Worm (Caenorhabditis elegans) whole organism, L4 larva: ENCODE measurements around the gene F40F8.3.

Experiments used
- D1046.2 ChIP-seq: fragments of 200-800 bp; sonication (Bioruptor generic); IDR thresholded peaks from 2 replicates; pipeline ENCODE4 v1.3.6; 2022; ENCODE audit warnings: missing genetic modification characterization, missing compliant biosample characterization
- F37D6.2 ChIP-seq: sonication (generic microtip); optimal IDR thresholded peaks from 2 replicates; lab custom pipeline; 2016; ENCODE audit warnings: mild to moderate bottlenecking, missing genetic modification characterization, missing compliant biosample characterization
- F44E2.7 ChIP-seq: fragments of 200-800 bp; sonication (Bioruptor generic); IDR thresholded peaks from 2 replicates; pipeline ENCODE4 v2.1.2; 2022; ENCODE audit warnings: missing genetic modification characterization, missing compliant biosample characterization
- T20F7.1 ChIP-seq: fragments of 200-800 bp; sonication (Bioruptor generic); optimal IDR thresholded peaks from 2 replicates; lab custom pipeline; 2018; ENCODE audit warnings: mild to moderate bottlenecking, missing genetic modification characterization, missing compliant biosample characterization
- T26A8.4 ChIP-seq: fragments of 200-800 bp; sonication (Bioruptor generic); IDR thresholded peaks from 2 replicates; pipeline ENCODE4 v1.3.6; 2022; ENCODE audit warnings: missing genetic modification characterization, missing compliant biosample characterization
- Y105C5A.15 ChIP-seq: fragments of 200-800 bp; sonication (Bioruptor generic); IDR thresholded peaks from 2 replicates; pipeline ENCODE4 v1.3.6; 2022; ENCODE audit warnings: missing genetic modification characterization, missing compliant biosample characterization
- Y5F2A.4 ChIP-seq: fragments of 200-800 bp; sonication (Bioruptor generic); optimal IDR thresholded peaks from 2 replicates; lab custom pipeline; 2018; ENCODE audit warnings: mild to moderate bottlenecking, missing genetic modification characterization, missing compliant biosample characterization
- Y75B8A.6 ChIP-seq: fragments of 200-800 bp; sonication (Bioruptor generic); IDR thresholded peaks from 2 replicates; pipeline ENCODE4 v1.3.6; 2022; ENCODE audit warnings: missing genetic modification reagents, missing genetic modification characterization, missing compliant biosample characterization
- aha-1 ChIP-seq: fragments of 150-350 bp; peaks from one replicate; lab custom pipeline; 2014; ENCODE audit warnings: missing biosample characterization, missing genetic modification characterization
- aly-2 ChIP-seq: sonication (generic microtip); optimal IDR thresholded peaks from 2 replicates; lab custom pipeline; 2018; ENCODE audit warnings: missing biosample characterization, missing genetic modification characterization
- ceh-20 ChIP-seq: fragments of 200-800 bp; sonication (Bioruptor generic); IDR thresholded peaks from 2 replicates; pipeline ENCODE4 v1.3.6; 2022; ENCODE audit warnings: missing genetic modification reagents, missing genetic modification characterization, missing compliant biosample characterization
- ceh-44 ChIP-seq: fragments of 200-800 bp; sonication (Bioruptor generic); IDR thresholded peaks from 2 replicates; pipeline ENCODE4 v1.3.6; 2022; ENCODE audit warnings: missing genetic modification reagents, missing genetic modification characterization, missing compliant biosample characterization
- ceh-82 ChIP-seq: sonication (generic microtip); optimal IDR thresholded peaks from 2 replicates; lab custom pipeline; 2017; ENCODE audit warnings: missing biosample characterization, missing genetic modification characterization
- ces-1 ChIP-seq: fragments of 150-350 bp; sonication (generic microtip); optimal IDR thresholded peaks from 4 replicates; lab custom pipeline; 2014; ENCODE audit warnings: missing biosample characterization, missing genetic modification reagents, missing genetic modification characterization
- daf-19 ChIP-seq: fragments of 200-800 bp; sonication (Bioruptor generic); conservative IDR thresholded peaks from 2 replicates; pipeline ENCODE4 v1.3.6; 2022; ENCODE audit warnings: missing genetic modification characterization, missing compliant biosample characterization
- daf-8 ChIP-seq: fragments of 200-800 bp; sonication (Bioruptor generic); IDR thresholded peaks from 2 replicates; pipeline ENCODE4 v1.3.6; 2022; ENCODE audit warnings: missing genetic modification characterization, missing compliant biosample characterization
- duxl-1 ChIP-seq: sonication (generic microtip); optimal IDR thresholded peaks from 2 replicates; lab custom pipeline; 2016; ENCODE audit warnings: mild to moderate bottlenecking, missing genetic modification characterization, moderate library complexity, missing compliant biosample characterization; ENCODE audit not compliant: poor library complexity
- dve-1 ChIP-seq: sonication (generic microtip); optimal IDR thresholded peaks from 2 replicates; lab custom pipeline; 2017; ENCODE audit warnings: antibody characterized with exemption, mild to moderate bottlenecking, missing genetic modification characterization, missing compliant biosample characterization; ENCODE audit not compliant: insufficient read depth
- fos-1 ChIP-seq: fragments of 150-350 bp; optimal IDR thresholded peaks from 2 replicates; lab custom pipeline; 2014; ENCODE audit warnings: missing biosample characterization, missing genetic modification characterization
- gei-8 ChIP-seq: fragments of 200-800 bp; sonication (Bioruptor generic); optimal IDR thresholded peaks from 2 replicates; lab custom pipeline; 2018; ENCODE audit warnings: mild to moderate bottlenecking, missing genetic modification characterization, missing compliant biosample characterization
- hlh-30 ChIP-seq: sonication (generic microtip); optimal IDR thresholded peaks from 2 replicates; lab custom pipeline; 2017; ENCODE audit warnings: antibody characterized with exemption, mild to moderate bottlenecking, missing genetic modification characterization, missing compliant biosample characterization; ENCODE audit not compliant: insufficient read depth
- lin-13 ChIP-seq: fragments of 150-350 bp; optimal IDR thresholded peaks from 2 replicates; lab custom pipeline; 2014; ENCODE audit warnings: missing biosample characterization, missing genetic modification reagents, missing genetic modification characterization
- lin-29 ChIP-seq: fragments of 200-800 bp; sonication (Bioruptor generic); IDR thresholded peaks from 2 replicates; pipeline ENCODE4 v1.3.6; 2022; ENCODE audit warnings: missing genetic modification reagents, missing genetic modification characterization, missing compliant biosample characterization
- lin-38 ChIP-seq: fragments of 200-800 bp; sonication (Bioruptor generic); IDR thresholded peaks from 2 replicates; pipeline ENCODE4 v1.3.6; 2022; ENCODE audit warnings: missing genetic modification reagents, missing genetic modification characterization, missing compliant biosample characterization
- lir-3 ChIP-seq: sonication (generic microtip); optimal IDR thresholded peaks from 2 replicates; lab custom pipeline; 2016; ENCODE audit warnings: mild to moderate bottlenecking, missing genetic modification characterization, missing compliant biosample characterization
- lsy-2 ChIP-seq, 2 experiments: fragments of 150-350 bp in 1 of 2; sonication (generic microtip) in 1 of 2; optimal IDR thresholded peaks; 2 replicates each; lab custom pipeline; 2014 to 2017; ENCODE audit warnings: missing biosample characterization in 2 of 2, missing genetic modification characterization in 2 of 2
- madf-5 ChIP-seq, 2 experiments: fragments of 200-800 bp; sonication (Bioruptor generic); IDR thresholded peaks; 2 replicates each; pipeline ENCODE4 v1.3.6; 2022; ENCODE audit warnings: missing compliant biosample characterization in 2 of 2, missing genetic modification characterization in 2 of 2
- madf-9 ChIP-seq: fragments of 200-800 bp; sonication (Bioruptor generic); conservative IDR thresholded peaks from 2 replicates; pipeline ENCODE4 v1.3.6; 2022; ENCODE audit warnings: missing genetic modification reagents, missing genetic modification characterization, missing compliant biosample characterization
- mdt-29 ChIP-seq: fragments of 200-800 bp; sonication (Bioruptor generic); IDR thresholded peaks from 2 replicates; pipeline ENCODE4 v1.3.6; 2022; ENCODE audit warnings: missing genetic modification reagents, missing genetic modification characterization, missing compliant biosample characterization
- nhr-11 ChIP-seq: fragments of 150-350 bp; optimal IDR thresholded peaks from 2 replicates; lab custom pipeline; 2014; ENCODE audit warnings: missing biosample characterization, missing genetic modification characterization
- nhr-111 ChIP-seq: fragments of 200-800 bp; sonication (Bioruptor generic); optimal IDR thresholded peaks from 2 replicates; lab custom pipeline; 2018; ENCODE audit warnings: mild to moderate bottlenecking, missing genetic modification characterization, missing compliant biosample characterization
- nhr-237 ChIP-seq: sonication (generic microtip); optimal IDR thresholded peaks from 2 replicates; lab custom pipeline; 2017; ENCODE audit warnings: missing biosample characterization, missing genetic modification characterization
- nhr-25 ChIP-seq: sonication (generic microtip); optimal IDR thresholded peaks from 2 replicates; lab custom pipeline; 2017; ENCODE audit warnings: missing genetic modification characterization, mild to moderate bottlenecking, missing compliant biosample characterization, antibody characterized with exemption, moderate library complexity, borderline replicate concordance; ENCODE audit not compliant: insufficient read depth
- nhr-28 ChIP-seq: fragments of 150-350 bp; optimal IDR thresholded peaks from 2 replicates; lab custom pipeline; 2014; ENCODE audit warnings: missing biosample characterization, missing genetic modification characterization
- nhr-42 ChIP-seq: fragments of 200-800 bp; sonication (Bioruptor generic); IDR thresholded peaks from 2 replicates; pipeline ENCODE4 v1.3.6; 2022; ENCODE audit warnings: missing genetic modification characterization, missing compliant biosample characterization
- nhr-6 ChIP-seq: fragments of 150-350 bp; optimal IDR thresholded peaks from 2 replicates; lab custom pipeline; 2014; ENCODE audit warnings: missing biosample characterization, missing genetic modification characterization
- pha-4 ChIP-seq, 2 experiments: fragments of 150-350 bp in 1 of 2; fragments of 200-800 bp in 1 of 2; sonication (Bioruptor generic) in 1 of 2; IDR thresholded peaks in 1 of 2; optimal IDR thresholded peaks in 1 of 2; 2 replicates each; pipeline versions ENCODE4 v1.3.6 to Lab custom; 2014 to 2022; ENCODE audit warnings: missing genetic modification characterization in 2 of 2, missing genetic modification reagents in 2 of 2, missing biosample characterization in 1 of 2, missing compliant biosample characterization in 1 of 2
- pqm-1 ChIP-seq: sonication (generic microtip); optimal IDR thresholded peaks from 2 replicates; lab custom pipeline; 2017; ENCODE audit warnings: missing biosample characterization, missing genetic modification characterization
- rbr-2 ChIP-seq: sonication (generic microtip); optimal IDR thresholded peaks from 2 replicates; lab custom pipeline; 2016; ENCODE audit warnings: missing genotype, missing genetic modification characterization, missing compliant biosample characterization
- saeg-2 ChIP-seq: fragments of 200-800 bp; sonication (Bioruptor generic); IDR thresholded peaks from 2 replicates; pipeline ENCODE4 v1.3.6; 2022; ENCODE audit warnings: missing genetic modification reagents, missing genetic modification characterization, missing compliant biosample characterization
- sdz-12 ChIP-seq: fragments of 200-800 bp; sonication (Bioruptor generic); optimal IDR thresholded peaks from 2 replicates; lab custom pipeline; 2018; ENCODE audit warnings: mild to moderate bottlenecking, missing genetic modification characterization, missing compliant biosample characterization
- skn-1 ChIP-seq: fragments of 150-350 bp; optimal IDR thresholded peaks from 2 replicates; lab custom pipeline; 2014; ENCODE audit warnings: missing biosample characterization, missing genetic modification characterization
- snpc-1.2 ChIP-seq: fragments of 200-800 bp; sonication (Bioruptor generic); IDR thresholded peaks from 2 replicates; pipeline ENCODE4 v1.3.6; 2022; ENCODE audit warnings: missing genetic modification reagents, missing genetic modification characterization, missing compliant biosample characterization
- snpc-4 ChIP-seq: fragments of 150-350 bp; optimal IDR thresholded peaks from 2 replicates; lab custom pipeline; 2014; ENCODE audit warnings: missing biosample characterization, missing genetic modification characterization
- spr-1 ChIP-seq: sonication (generic microtip); optimal IDR thresholded peaks from 2 replicates; lab custom pipeline; 2016; ENCODE audit warnings: mild to moderate bottlenecking, missing genetic modification characterization, missing compliant biosample characterization
- spr-3 ChIP-seq: fragments of 200-800 bp; sonication (Bioruptor generic); optimal IDR thresholded peaks from 2 replicates; lab custom pipeline; 2018; ENCODE audit warnings: mild to moderate bottlenecking, missing genetic modification characterization, missing compliant biosample characterization
- tra-1 ChIP-seq: fragments of 200-800 bp; sonication (Bioruptor generic); IDR thresholded peaks from 2 replicates; pipeline ENCODE4 v1.3.6; 2022; ENCODE audit warnings: missing genetic modification reagents, missing genetic modification characterization, missing compliant biosample characterization
- unc-130 ChIP-seq: sonication (generic microtip); optimal IDR thresholded peaks from 2 replicates; lab custom pipeline; 2016; ENCODE audit warnings: missing genetic modification reagents, missing genetic modification characterization, missing compliant biosample characterization
- vab-7 ChIP-seq: fragments of 200-800 bp; sonication (Bioruptor generic); IDR thresholded peaks from 2 replicates; pipeline ENCODE4 v1.3.6; 2022; ENCODE audit warnings: missing genetic modification reagents, missing genetic modification characterization, missing compliant biosample characterization
- zfp-3 ChIP-seq: fragments of 200-800 bp; sonication (Bioruptor generic); conservative IDR thresholded peaks from 2 replicates; pipeline ENCODE4 v1.3.6; 2022; ENCODE audit warnings: missing genetic modification reagents, missing genetic modification characterization, missing compliant biosample characterization
- zip-2 ChIP-seq: fragments of 150-350 bp; optimal IDR thresholded peaks from 2 replicates; lab custom pipeline; 2014; ENCODE audit warnings: missing biosample characterization, missing genetic modification characterization
- ztf-11 ChIP-seq: fragments of 150-350 bp; optimal IDR thresholded peaks from 2 replicates; lab custom pipeline; 2014; ENCODE audit warnings: missing biosample characterization, missing genetic modification characterization

F40F8.3 gene

ce11 chrII:11153800-11154199 is 24.7 kb downstream of the F40F8.3 start (continued):
- TF ChIP-seq F44E2.7 (GFP tag; lab: Robert Waterston, UW): no peak
- no peak for TF ChIP-seq nhr-11 (tag; lab: Kevin White, UChicago)
- TF ChIP-seq nhr-42 (GFP tag; lab: Robert Waterston, UW): no peak
- no peak for TF ChIP-seq mdt-29
- no peak for TF ChIP-seq nhr-111
- no peak for TF ChIP-seq ceh-20 (GFP tag; lab: Robert Waterston, UW)
- TF ChIP-seq rbr-2 (tag; lab: Kevin White, UChicago): no peak
- TF ChIP-seq ceh-44 (GFP tag; lab: Robert Waterston, UW): no peak
- no peak for TF ChIP-seq saeg-2 (GFP tag; lab: Robert Waterston, UW)
- no peak for TF ChIP-seq vab-7 (GFP tag; lab: Robert Waterston, UW)
- TF ChIP-seq F37D6.2 (tag; lab: Kevin White, UChicago): no peak
- no peak for TF ChIP-seq zfp-3 (GFP tag; lab: Robert Waterston, UW)
- TF ChIP-seq fos-1 (tag; lab: Kevin White, UChicago): no peak
- no peak; the same call in 1 of the 2 replicates for TF ChIP-seq lin-38 (GFP tag; lab: Robert Waterston, UW)
- TF ChIP-seq ces-1: no peak
- no peak for TF ChIP-seq tra-1 (GFP tag; lab: Robert Waterston, UW)
- TF ChIP-seq ztf-11 (tag; lab: Kevin White, UChicago): no peak
- no peak for TF ChIP-seq nhr-6
- TF ChIP-seq zip-2: no peak
- no peak for TF ChIP-seq skn-1
- TF ChIP-seq spr-3: no peak
- TF ChIP-seq unc-130 (GFP tag; lab: Kevin White, UChicago): no peak
- TF ChIP-seq snpc-1.2 (GFP tag; lab: Robert Waterston, UW): no peak
- TF ChIP-seq lsy-2 (tag; optimal IDR thresholded peaks at IDR 0.05; lab: Kevin White, UChicago): no peak
- no peak for TF ChIP-seq Y5F2A.4 (GFP tag; lab: Kevin White, UChicago)
- TF ChIP-seq T20F7.1: no peak
- TF ChIP-seq daf-8 (GFP tag; lab: Robert Waterston, UW): no peak
- no peak for TF ChIP-seq sdz-12 (GFP tag; lab: Kevin White, UChicago)
- no peak for TF ChIP-seq lin-13 (GFP tag; lab: Kevin White, UChicago)
- no peak for TF ChIP-seq T26A8.4 (GFP tag; lab: Robert Waterston, UW)
- no peak for TF ChIP-seq daf-19 (GFP tag; lab: Robert Waterston, UW)
- TF ChIP-seq gei-8: no peak
- TF ChIP-seq nhr-25 (tag; lab: Kevin White, UChicago): no peak
- TF ChIP-seq lin-29: no peak
- peak; percentile 47 for TF ChIP-seq nhr-28 (tag; lab: Kevin White, UChicago)
- TF ChIP-seq lir-3 (tag; lab: Kevin White, UChicago): no peak
- TF ChIP-seq Y105C5A.15 (GFP tag; lab: Robert Waterston, UW): no peak
- TF ChIP-seq pha-4 (GFP tag; IDR thresholded peaks at IDR 0.05; lab: Robert Waterston, UW): no peak
- no peak for TF ChIP-seq pha-4 (tag; optimal IDR thresholded peaks at IDR 0.05; lab: Kevin White, UChicago)
- TF ChIP-seq D1046.2 (GFP tag; lab: Robert Waterston, UW): no peak
- no peak for TF ChIP-seq snpc-4 (tag; lab: Kevin White, UChicago)
- TF ChIP-seq Y75B8A.6 (GFP tag; lab: Robert Waterston, UW): no peak
- no peak for TF ChIP-seq madf-9 (GFP tag; lab: Robert Waterston, UW)
- TF ChIP-seq nhr-237: no peak
- no peak for TF ChIP-seq pqm-1 (tag; lab: Kevin White, UChicago)
- TF ChIP-seq aha-1 (tag; lab: Kevin White, UChicago): no peak
- TF ChIP-seq ceh-82: no peak
- no peak for TF ChIP-seq duxl-1
- no peak for TF ChIP-seq spr-1 (tag; lab: Kevin White, UChicago)
- TF ChIP-seq aly-2: no peak
- TF ChIP-seq madf-5 (GFP tag; IDR thresholded peaks at IDR 0.05; lab: Robert Waterston, UW): no peak
- peak; percentile 65 for TF ChIP-seq dve-1 (tag; lab: Kevin White, UChicago)
- peak; percentile 56 for TF ChIP-seq hlh-30 (tag; lab: Kevin White, UChicago)
